Worm (Caenorhabditis elegans) whole organism, L2 larva: Measurements from ENCODE around the gene fbxc-53.

ENCODE experiments used
- R02D3.7 ChIP-seq: fragments of 150-350 bp; optimal IDR thresholded peaks from 2 replicates; lab custom pipeline; 2014; ENCODE audit warnings: missing biosample characterization, missing genetic modification characterization
- aly-2 ChIP-seq: fragments of 150-350 bp; optimal IDR thresholded peaks from 2 replicates; lab custom pipeline; 2014; ENCODE audit warnings: missing biosample characterization, missing genetic modification characterization
- ama-1 ChIP-seq: fragments of 150-350 bp; optimal IDR thresholded peaks from 2 replicates; lab custom pipeline; 2018; ENCODE audit warnings: inconsistent platforms
- blmp-1 ChIP-seq: sonication (generic microtip); optimal IDR thresholded peaks from 2 replicates; lab custom pipeline; 2017; ENCODE audit warnings: missing genetic modification characterization, mild to moderate bottlenecking, missing compliant biosample characterization, antibody characterized with exemption, moderate library complexity; ENCODE audit not compliant: insufficient read depth
- ceh-16 ChIP-seq: fragments of 150-350 bp; optimal IDR thresholded peaks from 2 replicates; lab custom pipeline; 2014; ENCODE audit warnings: missing biosample characterization, missing genetic modification characterization
- ceh-82 ChIP-seq: fragments of 150-350 bp; optimal IDR thresholded peaks from 2 replicates; lab custom pipeline; 2014; ENCODE audit warnings: missing biosample characterization, missing genetic modification characterization
- elt-3 ChIP-seq: sonication (generic microtip); optimal IDR thresholded peaks from 2 replicates; lab custom pipeline; 2017; ENCODE audit warnings: missing biosample characterization, missing genetic modification characterization
- mbf-1 ChIP-seq: sonication (generic microtip); optimal IDR thresholded peaks from 2 replicates; lab custom pipeline; 2017; ENCODE audit warnings: missing biosample characterization, missing genetic modification characterization
- nhr-21 ChIP-seq: fragments of 150-350 bp; optimal IDR thresholded peaks from 2 replicates; lab custom pipeline; 2014; ENCODE audit warnings: missing biosample characterization, missing genetic modification characterization
- nhr-23 ChIP-seq: fragments of 150-350 bp; optimal IDR thresholded peaks from 2 replicates; lab custom pipeline; 2014; ENCODE audit warnings: missing biosample characterization, missing genetic modification reagents, missing genetic modification characterization
- nhr-237 ChIP-seq: fragments of 150-350 bp; optimal IDR thresholded peaks from 2 replicates; lab custom pipeline; 2014; ENCODE audit warnings: missing biosample characterization, missing genetic modification characterization
- nhr-77 ChIP-seq: fragments of 150-350 bp; optimal IDR thresholded peaks from 2 replicates; lab custom pipeline; 2014; ENCODE audit warnings: missing biosample characterization, missing genetic modification characterization
- skn-1 ChIP-seq: sonication (generic microtip); optimal IDR thresholded peaks from 2 replicates; lab custom pipeline; 2017; ENCODE audit warnings: missing biosample characterization, missing genetic modification characterization
- ztf-4 ChIP-seq: fragments of 150-350 bp; optimal IDR thresholded peaks from 2 replicates; lab custom pipeline; 2014; ENCODE audit warnings: missing biosample characterization, missing genetic modification characterization

ce11 chrII:3721016-3721415 lies 9.9 kb downstream of the fbxc-53 start, which contains the start of gene C46E10.3:
- TF ChIP-seq nhr-77 (tag; lab: Kevin White, UChicago) = no peak
- TF ChIP-seq skn-1 (tag; lab: Kevin White, UChicago) = no peak
- TF ChIP-seq mbf-1 (tag; lab: Kevin White, UChicago) = no peak
- TF ChIP-seq R02D3.7 (tag; lab: Kevin White, UChicago) = no peak
- no peak for TF ChIP-seq nhr-23
- no peak for TF ChIP-seq ama-1 (lab: Kevin White, UChicago)
- no peak for TF ChIP-seq aly-2 (tag; lab: Kevin White, UChicago)
- no peak for TF ChIP-seq nhr-237 (tag; lab: Kevin White, UChicago)
- TF ChIP-seq nhr-21 (tag; lab: Kevin White, UChicago) = no peak
- no peak for TF ChIP-seq ztf-4 (tag; lab: Kevin White, UChicago)
- no peak for TF ChIP-seq elt-3 (tag; lab: Kevin White, UChicago)
- TF ChIP-seq ceh-16 = no peak
- no peak for TF ChIP-seq ceh-82 (tag; lab: Kevin White, UChicago)
- TF ChIP-seq blmp-1 = no peak
